Fruit fly (Drosophila melanogaster): Measurements from ENCODE around the gene nonC.

dm6 chrX:6863289-6863938 lies 39.1 kb downstream of the nonC start, which contains the start of gene CG43736:
- TF ChIP-seq psq (GFP tag; optimal IDR thresholded peaks at IDR 0.05) (no peak), br (GFP tag; optimal IDR thresholded peaks at IDR 0.05) (peak; percentile 88), brk (GFP tag; optimal IDR thresholded peaks at IDR 0.05) (peak; percentile 23), h (GFP tag; optimal IDR thresholded peaks at IDR 0.05) (peak; percentile 93), Hr78 (GFP tag; optimal IDR thresholded peaks at IDR 0.05) (no peak), usp (GFP tag; optimal IDR thresholded peaks at IDR 0.05) (no peak), tai (GFP tag; optimal IDR thresholded peaks at IDR 0.05) (peak; percentile 25), GATAd (GFP tag; optimal IDR thresholded peaks at IDR 0.05) (no peak), pan (optimal IDR thresholded peaks at IDR 0.05) (no peak), jim (GFP tag; optimal IDR thresholded peaks at IDR 0.05) (no peak), Dfd (GFP tag; optimal IDR thresholded peaks at IDR 0.05) (no peak), HLH106 (tag; optimal IDR thresholded peaks at IDR 0.05) (peak; percentile 95)
